Worm (Caenorhabditis elegans): ENCODE data around the gene srsx-14.

srsx-14 gene

ce11 chrIV:5590120-5590519 lies 36.8 kb downstream of the srsx-14 start (continued):
- TF ChIP-seq ztf-18 (tag; optimal IDR thresholded peaks at IDR 0.05) (no peak), let-607 (tag; optimal IDR thresholded peaks at IDR 0.05) (peak; percentile 78 to 86), B0019.2 (GFP tag; conservative IDR thresholded peaks at IDR 0.05) (no peak), zim-3 (tag; optimal IDR thresholded peaks at IDR 0.05) (no peak), fkh-3 (tag; optimal IDR thresholded peaks at IDR 0.05) (no peak), ekl-4 (GFP tag; IDR thresholded peaks at IDR 0.05) (no peak), nhr-80 (tag; optimal IDR thresholded peaks at IDR 0.05) (peak; percentile 91), ztf-28 (GFP tag; IDR thresholded peaks at IDR 0.05) (no peak), unc-62 (GFP tag; optimal IDR thresholded peaks at IDR 0.05) (no peak), nhr-90 (tag; optimal IDR thresholded peaks at IDR 0.05) (peak; percentile 21), Y53G8AR.9 (GFP tag; conservative IDR thresholded peaks at IDR 0.05) (no peak), repo-1 (tag; optimal IDR thresholded peaks at IDR 0.05) (no peak), nfya-2 (GFP tag; IDR thresholded peaks at IDR 0.05) (no peak), dpl-1 (GFP tag; optimal IDR thresholded peaks at IDR 0.05) (no peak), efl-1 (GFP tag; optimal IDR thresholded peaks at IDR 0.05) (no peak), C06A6.2 (GFP tag; conservative IDR thresholded peaks at IDR 0.05) (no peak), B0035.1 (tag; optimal IDR thresholded peaks at IDR 0.05) (no peak), F52B5.7 (tag; optimal IDR thresholded peaks at IDR 0.05) (no peak), ceh-58 (GFP tag; IDR thresholded peaks at IDR 0.05) (no peak), hrde-1 (tag; optimal IDR thresholded peaks at IDR 0.05; ENCODE audit: borderline replicate concordance) (no peak), mxl-1 (tag; optimal IDR thresholded peaks at IDR 0.05) (no peak), F55B11.4 (tag; optimal IDR thresholded peaks at IDR 0.05; ENCODE audit: borderline replicate concordance, insufficient read depth) (no peak), egl-18 (GFP tag; IDR thresholded peaks at IDR 0.05) (no peak), C17E4.6 (GFP tag; IDR thresholded peaks at IDR 0.05) (no peak), sdz-38 (tag; optimal IDR thresholded peaks at IDR 0.05) (no peak), F23B12.7 (tag; optimal IDR thresholded peaks at IDR 0.05; ENCODE audit: insufficient read depth) (no peak), F57C9.4 (tag; optimal IDR thresholded peaks at IDR 0.05) (no peak), Y53F4B.3 (GFP tag; IDR thresholded peaks at IDR 0.05) (no peak), hlh-26 (GFP tag; conservative IDR thresholded peaks at IDR 0.05) (no peak), madf-10 (tag; optimal IDR thresholded peaks at IDR 0.05) (peak; percentile 17), sea-2 (GFP tag; IDR thresholded peaks at IDR 0.05) (no peak)

DNA sequence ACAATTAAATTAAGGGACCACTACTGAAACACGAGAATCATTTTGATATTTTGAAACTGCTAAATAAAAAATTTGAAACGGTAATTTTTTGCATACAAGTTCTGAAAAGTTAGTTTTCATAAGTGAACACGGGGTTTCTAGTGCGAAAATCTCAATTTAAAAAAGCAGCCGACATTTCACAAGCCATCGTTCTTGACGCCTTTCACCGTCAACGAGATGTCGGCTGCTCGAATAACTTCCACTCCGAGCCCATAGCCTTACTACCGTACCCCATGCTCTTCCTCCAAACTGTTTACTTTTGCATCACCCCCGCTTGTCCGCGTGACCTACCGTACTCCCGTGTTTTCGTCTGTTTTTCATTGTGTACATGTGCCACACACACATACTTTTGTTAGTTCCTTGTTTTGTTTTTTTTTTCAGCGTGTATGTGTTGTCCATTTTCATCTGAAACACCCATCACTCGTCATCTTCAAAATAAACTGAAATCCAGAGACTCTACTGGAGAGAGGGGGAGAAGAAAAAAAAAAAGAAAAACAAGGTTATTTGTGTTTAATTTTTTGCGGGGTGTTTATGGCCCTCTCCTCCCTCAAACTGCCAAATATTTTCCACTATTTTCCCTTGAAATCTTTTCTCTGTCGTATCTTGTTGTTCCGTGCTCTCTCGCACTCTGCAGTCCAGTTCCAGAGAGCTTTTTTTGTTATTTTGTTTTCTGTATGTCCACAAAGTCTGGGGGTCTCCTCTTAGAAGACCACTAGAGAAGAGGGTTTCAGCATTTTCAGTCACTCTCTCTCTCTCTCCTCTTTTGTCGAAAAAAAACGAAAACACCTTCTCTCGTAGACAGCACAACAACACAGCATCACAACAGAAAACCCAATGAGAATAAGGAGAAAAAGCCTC lies 38.7 kb downstream of the srsx-14 start:
- TF ChIP-seq ccch-3 (GFP tag; optimal IDR thresholded peaks at IDR 0.05) (no peak), snpc-4 (GFP tag; optimal IDR thresholded peaks at IDR 0.05) (no peak), snpc-4 (tag; optimal IDR thresholded peaks at IDR 0.05) (peak in 3 of 4 experiments; percentile 17 to 68 (median 66)), ceh-79 (tag; optimal IDR thresholded peaks at IDR 0.05) (no peak), K12H6.12 (tag; optimal IDR thresholded peaks at IDR 0.05) (peak; percentile 36)

- TF ChIP-seq Y67H2A.10 (GFP tag; conservative IDR thresholded peaks at IDR 0.05): no peak
- peak; percentile 70 for TF ChIP-seq K12H6.12 (tag; optimal IDR thresholded peaks at IDR 0.05)
- TF ChIP-seq F22D6.2 (tag; optimal IDR thresholded peaks at IDR 0.05): no peak
- no peak for TF ChIP-seq mxl-1 (tag; optimal IDR thresholded peaks at IDR 0.05)
- no peak for TF ChIP-seq F39B2.1 (GFP tag; IDR thresholded peaks at IDR 0.05)
- no peak for TF ChIP-seq pha-4 (tag; optimal IDR thresholded peaks at IDR 0.05)
- TF ChIP-seq Y53G8AR.9 (GFP tag; conservative IDR thresholded peaks at IDR 0.05): no peak
- no peak for TF ChIP-seq nfya-2 (GFP tag; IDR thresholded peaks at IDR 0.05)
- TF ChIP-seq sdz-38 (tag; optimal IDR thresholded peaks at IDR 0.05): no peak
- TF ChIP-seq ceh-27 (GFP tag; optimal IDR thresholded peaks at IDR 0.05): peak; percentile 28
- no peak for TF ChIP-seq hrde-1 (tag; optimal IDR thresholded peaks at IDR 0.05; ENCODE audit: borderline replicate concordance)
- no peak for TF ChIP-seq die-1 (tag; optimal IDR thresholded peaks at IDR 0.05)
Observed at ce11 chrIV:5586320-5586720, 40.6 kb downstream of the srsx-14 start.
